Worm (Caenorhabditis elegans) whole organism, L2 larva: ENCODE data around the gene srw-145.

ENCODE experiments used
- aly-2 ChIP-seq: fragments of 150-350 bp; optimal IDR thresholded peaks from 2 replicates; lab custom pipeline; 2014; ENCODE audit warnings: missing biosample characterization, missing genetic modification characterization
- ama-1 ChIP-seq: fragments of 150-350 bp; optimal IDR thresholded peaks from 2 replicates; lab custom pipeline; 2018; ENCODE audit warnings: inconsistent platforms
- ceh-82 ChIP-seq: fragments of 150-350 bp; optimal IDR thresholded peaks from 2 replicates; lab custom pipeline; 2014; ENCODE audit warnings: missing biosample characterization, missing genetic modification characterization
- lin-39 ChIP-seq: fragments of 150-350 bp; optimal IDR thresholded peaks from 2 replicates; lab custom pipeline; 2014; ENCODE audit warnings: missing biosample characterization, missing genetic modification reagents, missing genetic modification characterization
- nhr-237 ChIP-seq: fragments of 150-350 bp; optimal IDR thresholded peaks from 2 replicates; lab custom pipeline; 2014; ENCODE audit warnings: missing biosample characterization, missing genetic modification characterization
- nhr-77 ChIP-seq: fragments of 150-350 bp; optimal IDR thresholded peaks from 2 replicates; lab custom pipeline; 2014; ENCODE audit warnings: missing biosample characterization, missing genetic modification characterization
- sma-3 ChIP-seq: sonication (generic microtip); optimal IDR thresholded peaks from 2 replicates; lab custom pipeline; 2016; ENCODE audit warnings: missing genetic modification reagents, missing genetic modification characterization, missing compliant biosample characterization

ce11 chrV:13899213-13899612 lies 37.7 kb upstream of the srw-145 start, which contains the start of gene oac-3:
- TF ChIP-seq nhr-237 (tag; lab: Kevin White, UChicago) (no peak), ama-1 (lab: Kevin White, UChicago) (no peak), sma-3 (GFP tag; lab: Kevin White, UChicago) (no peak), nhr-77 (tag; lab: Kevin White, UChicago) (no peak), aly-2 (tag; lab: Kevin White, UChicago) (no peak), ceh-82 (tag; lab: Kevin White, UChicago) (no peak), lin-39 (tag; lab: Kevin White, UChicago) (no peak)
